Worm (Caenorhabditis elegans): ENCODE measurements around the gene F13E9.9.

F13E9.9 gene

DNA sequence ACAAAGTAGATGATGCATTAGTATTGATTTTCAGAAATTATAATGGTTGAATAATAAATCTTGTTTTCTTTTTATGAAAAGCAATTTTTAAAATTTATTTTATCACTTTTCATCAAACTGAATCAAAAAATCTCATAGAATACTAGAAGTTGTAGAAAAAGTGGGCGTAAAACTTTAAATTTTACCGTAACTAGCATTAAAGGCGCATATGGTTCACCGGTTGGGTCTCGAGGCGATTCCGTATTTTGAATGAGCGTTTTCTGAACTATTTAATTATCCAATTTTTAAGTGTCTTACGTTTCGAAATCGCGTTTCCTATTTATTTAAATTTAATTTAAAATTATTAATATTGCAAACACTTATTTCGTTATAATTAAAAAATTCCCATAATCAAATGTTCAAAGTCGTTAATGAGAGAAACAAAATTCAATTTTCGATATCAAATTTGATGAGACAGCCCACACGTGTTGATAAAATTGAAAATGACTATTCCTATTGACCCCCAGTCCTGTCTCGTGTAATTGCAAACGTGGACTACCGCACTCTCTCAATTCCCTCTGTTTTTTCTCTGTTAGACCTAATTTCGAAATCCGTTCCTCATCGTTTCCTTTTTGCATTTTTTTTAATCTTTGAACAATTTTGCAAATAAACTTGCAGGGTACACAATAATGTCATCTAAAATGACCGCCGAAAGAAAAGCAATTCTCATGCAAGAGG is 40.5 kb downstream of the F13E9.9 start, which contains the start of the genes T11G6.2 and hars-1 (continued):
- peak; percentile 97 for TF ChIP-seq madf-8 (GFP tag; conservative IDR thresholded peaks at IDR 0.05)
- no peak for TF ChIP-seq F57A8.1 (GFP tag; optimal IDR thresholded peaks at IDR 0.05)
- TF ChIP-seq T07F8.4 (tag; optimal IDR thresholded peaks at IDR 0.05), result no peak
- TF ChIP-seq ceh-40 (GFP tag; IDR thresholded peaks at IDR 0.05), result no peak
- TF ChIP-seq lsy-27 (tag; optimal IDR thresholded peaks at IDR 0.05; ENCODE audit: borderline replicate concordance, insufficient read depth), result no peak
- no peak for TF ChIP-seq hrde-1 (tag; optimal IDR thresholded peaks at IDR 0.05; ENCODE audit: borderline replicate concordance)
- TF ChIP-seq pbrm-1 (GFP tag; IDR thresholded peaks at IDR 0.05), result 0 out of 2 replicates have a peak, but pooled peaks have one; percentile 18
- TF ChIP-seq rpc-1 (optimal IDR thresholded peaks at IDR 0.05), result no peak
- no peak for TF ChIP-seq rpc-1 (tag; optimal IDR thresholded peaks at IDR 0.05)
- no peak for TF ChIP-seq ZK185.1 (tag; optimal IDR thresholded peaks at IDR 0.05; ENCODE audit: poor library complexity, severe bottlenecking)
- no peak for TF ChIP-seq cebp-2 (GFP tag; IDR thresholded peaks at IDR 0.05)
- no peak for TF ChIP-seq tbx-9 (tag; optimal IDR thresholded peaks at IDR 0.05; ENCODE audit: borderline replicate concordance)
- no peak for TF ChIP-seq die-1 (tag; optimal IDR thresholded peaks at IDR 0.05)
- TF ChIP-seq unc-130 (GFP tag; optimal IDR thresholded peaks at IDR 0.05), result no peak
- TF ChIP-seq attf-6 (GFP tag; IDR thresholded peaks at IDR 0.05), result no peak
- TF ChIP-seq mcd-1 (GFP tag; IDR thresholded peaks at IDR 0.05), result peak; percentile 49; the same call in 1 of the 2 replicates
- peak; percentile 3 for TF ChIP-seq ztf-18 (tag; optimal IDR thresholded peaks at IDR 0.05)
- no peak for TF ChIP-seq unc-62 (GFP tag; optimal IDR thresholded peaks at IDR 0.05)
- TF ChIP-seq B0035.1 (tag; optimal IDR thresholded peaks at IDR 0.05), result no peak
- TF ChIP-seq nfya-1 (tag; optimal IDR thresholded peaks at IDR 0.05; ENCODE audit: borderline replicate concordance, insufficient read depth), result no peak
- TF ChIP-seq lin-54 (GFP tag; optimal IDR thresholded peaks at IDR 0.05), result no peak
- no peak for TF ChIP-seq nhr-120 (GFP tag; IDR thresholded peaks at IDR 0.05)
- 0 out of 2 replicates have a peak, but pooled peaks have one; percentile 48 for TF ChIP-seq dox-1 (GFP tag; IDR thresholded peaks at IDR 0.05)
- TF ChIP-seq hmg-1.2 (GFP tag; IDR thresholded peaks at IDR 0.05), result no peak
- TF ChIP-seq ceh-27 (GFP tag; optimal IDR thresholded peaks at IDR 0.05), result no peak
- TF ChIP-seq ztf-3 (GFP tag; optimal IDR thresholded peaks at IDR 0.05), result no peak
- TF ChIP-seq somi-1 (GFP tag; optimal IDR thresholded peaks at IDR 0.05), result no peak
- TF ChIP-seq rec-8 (tag; optimal IDR thresholded peaks at IDR 0.05), result no peak
- TF ChIP-seq hlh-12 (tag; optimal IDR thresholded peaks at IDR 0.05), result no peak
- TF ChIP-seq K11D2.4 (GFP tag; IDR thresholded peaks at IDR 0.05), result no peak
- peak; percentile 93 for TF ChIP-seq xnd-1 (tag; optimal IDR thresholded peaks at IDR 0.05)
- no peak for TF ChIP-seq bed-2 (GFP tag; IDR thresholded peaks at IDR 0.05)
- no peak for TF ChIP-seq athp-1 (tag; optimal IDR thresholded peaks at IDR 0.05)
- no peak for TF ChIP-seq mel-28 (tag; optimal IDR thresholded peaks at IDR 0.05; ENCODE audit: borderline replicate concordance)
- no peak for TF ChIP-seq zfh-2 (GFP tag; conservative IDR thresholded peaks at IDR 0.05)
- no peak for TF ChIP-seq K12H6.12 (tag; optimal IDR thresholded peaks at IDR 0.05)
- TF ChIP-seq snpc-4 (GFP tag; optimal IDR thresholded peaks at IDR 0.05), result no peak
- TF ChIP-seq snpc-4 (tag; optimal IDR thresholded peaks at IDR 0.05), result peak in 1 of 4 experiments; percentile 21
- TF ChIP-seq Y53F4B.3 (GFP tag; IDR thresholded peaks at IDR 0.05), result no peak
- TF ChIP-seq madf-3 (GFP tag; IDR thresholded peaks at IDR 0.05), result no peak
